Fruit fly (Drosophila melanogaster): ENCODE data around the gene CG9154.
A peak's percentile ranks its signal among the peaks of the same experiment; 100 is the strongest.

The CG9154 gene

dm6 chr2L:6037830-6038229, 32.7 kb downstream of the CG9154 start, which contains the start of the genes CG9117 and CG31643 (continued):
- TF ChIP-seq danr (GFP tag; IDR thresholded peaks at IDR 0.05) (no peak), Dip3 (GFP tag; optimal IDR thresholded peaks at IDR 0.05) (peak; percentile 68), tna (GFP tag; IDR thresholded peaks at IDR 0.05; ENCODE audit: partially characterized antibody) (no peak), CG6683 (GFP tag; optimal IDR thresholded peaks at IDR 0.05) (peak; percentile 29), CG11093 (GFP tag; IDR thresholded peaks at IDR 0.05) (no peak), aop (GFP tag; IDR thresholded peaks at IDR 0.05) (no peak), CG3163 (GFP tag; optimal IDR thresholded peaks at IDR 0.05) (no peak), Trl (optimal IDR thresholded peaks at IDR 0.05) (no peak), Trl (GFP tag; optimal IDR thresholded peaks at IDR 0.05) (peak; percentile 46), slbo (GFP tag; IDR thresholded peaks at IDR 0.05) (no peak; the same call in 1 of the 2 replicates), Med (GFP tag) (peak; percentile 91), Dbx (GFP tag; IDR thresholded peaks at IDR 0.05) (no peak), lbe (GFP tag; optimal IDR thresholded peaks at IDR 0.05) (peak; percentile 55), slp2 (GFP tag; optimal IDR thresholded peaks at IDR 0.05) (peak; percentile 45), fd64A (GFP tag; optimal IDR thresholded peaks at IDR 0.05) (no peak), sna (GFP tag; IDR thresholded peaks at IDR 0.05; ENCODE audit: partially characterized antibody) (no peak), CG2875 (GFP tag; optimal IDR thresholded peaks at IDR 0.05) (no peak), HHEX (GFP tag; optimal IDR thresholded peaks at IDR 0.05) (no peak), Hey (tag; optimal IDR thresholded peaks at IDR 0.05) (no peak), E2f2 (GFP tag; IDR thresholded peaks at IDR 0.05) (peak; percentile 28), sob (GFP tag; IDR thresholded peaks at IDR 0.05) (peak; percentile 58; the same call in 1 of the 2 replicates), inv (GFP tag; IDR thresholded peaks at IDR 0.05; ENCODE audit: partially characterized antibody) (no peak), exex (tag; optimal IDR thresholded peaks at IDR 0.05) (peak; percentile 60), nau (GFP tag; optimal IDR thresholded peaks at IDR 0.05) (no peak), CG17359 (tag; optimal IDR thresholded peaks at IDR 0.05) (peak; percentile 61), sc (optimal IDR thresholded peaks at IDR 0.05) (no peak), sc (GFP tag; optimal IDR thresholded peaks at IDR 0.05) (no peak), Lpt (GFP tag; optimal IDR thresholded peaks at IDR 0.05) (no peak), CG17612 (GFP tag; IDR thresholded peaks at IDR 0.05) (no peak), ac (GFP tag; optimal IDR thresholded peaks at IDR 0.05) (no peak), CG13123 (GFP tag; optimal IDR thresholded peaks at IDR 0.05) (no peak), gt (GFP tag; IDR thresholded peaks at IDR 0.05) (no peak), Hand (GFP tag; optimal IDR thresholded peaks at IDR 0.05) (no peak), ssp (GFP tag; IDR thresholded peaks at IDR 0.05) (no peak), pum (GFP tag; optimal IDR thresholded peaks at IDR 0.05) (peak; percentile 13), CG1647 (GFP tag; optimal IDR thresholded peaks at IDR 0.05) (no peak), sd (tag; optimal IDR thresholded peaks at IDR 0.05) (no peak), ab (GFP tag; optimal IDR thresholded peaks at IDR 0.05) (no peak), CG14441 (GFP tag; IDR thresholded peaks at IDR 0.05) (peak; percentile 29; the same call in 1 of the 2 replicates), CG1602 (GFP tag; optimal IDR thresholded peaks at IDR 0.05) (peak; percentile 10), CG12659 (GFP tag; optimal IDR thresholded peaks at IDR 0.05) (peak; percentile 69), kay (GFP tag; optimal IDR thresholded peaks at IDR 0.05) (peak; percentile 33), emc (GFP tag; optimal IDR thresholded peaks at IDR 0.05) (no peak), Ada2b (GFP tag; IDR thresholded peaks at IDR 0.05) (0 out of 2 replicates have a peak, but pooled peaks have one; percentile 22), en (GFP tag; optimal IDR thresholded peaks at IDR 0.05) (no peak), CG11560 (tag; IDR thresholded peaks at IDR 0.05) (no peak), chinmo (GFP tag; IDR thresholded peaks at IDR 0.05; ENCODE audit: partially characterized antibody) (no peak), CG3407 (GFP tag; optimal IDR thresholded peaks at IDR 0.05) (no peak), YL-1 (GFP tag; optimal IDR thresholded peaks at IDR 0.05) (peak; percentile 26), MBD-R2 (GFP tag; IDR thresholded peaks at IDR 0.05) (peak; percentile 82), Doc2 (GFP tag; IDR thresholded peaks at IDR 0.05) (no peak), CG14965 (GFP tag; optimal IDR thresholded peaks at IDR 0.05; ENCODE audit: borderline replicate concordance) (no peak), corto (GFP tag; optimal IDR thresholded peaks at IDR 0.05) (no peak)
